Worm (Caenorhabditis elegans): Measurements from ENCODE around the gene F14D2.19.
"Not testable (repeated sequence)": the region's sequence is repeated elsewhere in the genome, so short reads cannot be mapped to it uniquely, and the experiment has no call there.

F14D2.19 gene

DNA sequence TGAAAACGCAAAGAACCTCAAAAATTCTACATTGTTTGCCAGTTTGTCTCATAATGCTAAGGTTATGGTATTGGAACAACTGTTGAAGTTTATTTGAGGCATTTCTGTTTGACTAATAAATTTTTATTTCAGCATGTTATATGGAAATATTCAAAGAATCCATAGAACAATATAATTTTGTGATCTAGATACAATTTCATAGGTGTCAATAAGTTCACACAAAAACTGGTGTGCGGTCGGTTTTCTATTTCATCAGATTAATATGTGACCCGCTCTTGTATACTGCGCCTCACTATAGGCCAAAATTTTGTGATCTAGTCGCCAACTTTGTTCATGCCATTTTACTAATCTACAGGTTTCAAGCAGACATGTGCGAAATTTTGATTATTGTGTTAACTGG, 37.5 kb downstream of the F14D2.19 start, which contains the start of gene btb-22:
TSS of gene btb-22 (plus strand) at position 301 of the 400 bp plus-strand sequence.
- TF ChIP-seq tab-1 (GFP tag; IDR thresholded peaks at IDR 0.05), result no peak
- no peak for TF ChIP-seq klf-2 (GFP tag; conservative IDR thresholded peaks at IDR 0.05)
- no peak for TF ChIP-seq med-1 (GFP tag; optimal IDR thresholded peaks at IDR 0.05; ENCODE audit: insufficient read depth)
- TF ChIP-seq ref-1 (GFP tag; conservative IDR thresholded peaks at IDR 0.05), result no peak

DNA sequence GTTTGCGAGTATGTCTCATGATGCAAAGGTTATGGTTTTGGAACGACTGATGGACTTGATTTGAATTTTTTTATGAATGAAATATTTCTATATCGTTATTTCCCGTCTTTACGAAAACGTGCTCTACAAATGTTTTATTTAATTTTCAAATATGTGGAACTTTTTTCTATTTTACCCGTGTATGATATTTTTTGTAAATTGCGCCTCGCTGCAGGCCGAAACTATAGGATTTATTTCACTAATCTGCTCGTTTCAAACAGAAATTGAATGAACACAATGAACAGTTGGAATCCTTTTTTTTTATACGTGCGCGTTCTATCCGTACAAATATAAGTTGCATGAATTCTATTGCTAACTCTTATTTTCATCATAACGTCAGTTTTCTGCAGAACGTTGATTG, 39.0 kb downstream of the F14D2.19 start, which contains the start of gene btb-18:
TSS of gene btb-18 (plus strand) at position 301 of the 400 bp plus-strand sequence.
- TF ChIP-seq ref-1 (GFP tag; conservative IDR thresholded peaks at IDR 0.05), result no peak
- no peak for TF ChIP-seq flt-1 (GFP tag; IDR thresholded peaks at IDR 0.05)
- no peak for TF ChIP-seq klf-2 (GFP tag; conservative IDR thresholded peaks at IDR 0.05)
- no peak for TF ChIP-seq ztf-29 (GFP tag; IDR thresholded peaks at IDR 0.05)
- TF ChIP-seq ztf-23 (GFP tag; IDR thresholded peaks at IDR 0.05), result no peak

DNA sequence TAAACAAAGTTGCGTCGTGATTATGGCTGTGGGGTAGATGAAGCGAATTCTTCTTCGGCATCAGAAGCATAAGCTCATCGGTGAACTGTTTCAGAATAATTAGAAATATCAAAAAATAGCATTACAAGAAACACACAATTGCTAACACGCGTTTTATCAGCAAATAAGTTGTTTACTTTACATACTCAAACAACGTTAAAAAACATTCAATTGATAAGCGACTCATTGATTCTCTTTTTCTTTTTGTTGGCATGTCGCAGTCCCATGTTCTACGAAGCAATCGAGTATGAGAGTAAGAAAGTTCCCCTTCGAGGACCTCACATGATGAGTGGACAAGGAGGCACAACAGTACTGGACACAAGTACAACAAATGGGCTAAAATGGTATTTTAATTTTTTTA, 40.3 kb downstream of the F14D2.19 start, which contains the start of gene btb-16:
TSS of gene btb-16 (plus strand) at position 240 of the 400 bp plus-strand sequence.
- TF ChIP-seq ztf-29 (GFP tag; IDR thresholded peaks at IDR 0.05) (no peak), klf-2 (GFP tag; conservative IDR thresholded peaks at IDR 0.05) (no peak), flt-1 (GFP tag; IDR thresholded peaks at IDR 0.05) (no peak), cog-1 (tag; optimal IDR thresholded peaks at IDR 0.05) (no peak), ref-1 (GFP tag; conservative IDR thresholded peaks at IDR 0.05) (no peak), tab-1 (GFP tag; IDR thresholded peaks at IDR 0.05) (no peak), ztf-23 (GFP tag; IDR thresholded peaks at IDR 0.05) (no peak), T22C8.4 (GFP tag; IDR thresholded peaks at IDR 0.05) (no peak), med-1 (GFP tag; optimal IDR thresholded peaks at IDR 0.05; ENCODE audit: insufficient read depth) (no peak)

DNA sequence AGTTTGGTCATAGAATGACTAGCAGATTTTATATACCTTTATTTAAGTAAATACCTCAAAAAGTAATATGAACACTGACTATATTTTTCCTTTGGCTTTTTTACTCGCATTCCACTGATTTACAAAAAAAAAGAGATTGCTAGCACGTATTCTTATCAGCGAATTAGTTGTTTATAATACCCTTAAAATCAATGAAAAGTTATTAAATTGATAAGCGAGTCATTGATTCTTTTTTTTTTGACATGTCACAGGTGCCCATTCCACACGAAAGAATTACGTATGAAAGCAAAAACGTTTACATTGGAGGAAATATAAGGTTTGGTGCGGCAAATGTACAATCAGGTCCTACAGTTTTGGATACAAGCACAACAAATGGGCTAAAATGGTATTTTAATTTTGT, 41.7 kb downstream of the F14D2.19 start, which contains the start of gene btb-17:
TSS of gene btb-17 (plus strand) at position 213 of the 400 bp plus-strand sequence.
- no peak for TF ChIP-seq klf-2 (GFP tag; conservative IDR thresholded peaks at IDR 0.05)
- TF ChIP-seq cog-1 (tag; optimal IDR thresholded peaks at IDR 0.05), result no peak
- no peak for TF ChIP-seq ref-1 (GFP tag; conservative IDR thresholded peaks at IDR 0.05)
- no peak for TF ChIP-seq ztf-23 (GFP tag; IDR thresholded peaks at IDR 0.05)
- TF ChIP-seq med-1 (GFP tag; optimal IDR thresholded peaks at IDR 0.05; ENCODE audit: insufficient read depth), result no peak
- no peak for TF ChIP-seq flt-1 (GFP tag; IDR thresholded peaks at IDR 0.05)
- TF ChIP-seq tab-1 (GFP tag; IDR thresholded peaks at IDR 0.05), result no peak
- TF ChIP-seq T22C8.4 (GFP tag; IDR thresholded peaks at IDR 0.05), result no peak
- TF ChIP-seq ztf-29 (GFP tag; IDR thresholded peaks at IDR 0.05), result no peak

DNA sequence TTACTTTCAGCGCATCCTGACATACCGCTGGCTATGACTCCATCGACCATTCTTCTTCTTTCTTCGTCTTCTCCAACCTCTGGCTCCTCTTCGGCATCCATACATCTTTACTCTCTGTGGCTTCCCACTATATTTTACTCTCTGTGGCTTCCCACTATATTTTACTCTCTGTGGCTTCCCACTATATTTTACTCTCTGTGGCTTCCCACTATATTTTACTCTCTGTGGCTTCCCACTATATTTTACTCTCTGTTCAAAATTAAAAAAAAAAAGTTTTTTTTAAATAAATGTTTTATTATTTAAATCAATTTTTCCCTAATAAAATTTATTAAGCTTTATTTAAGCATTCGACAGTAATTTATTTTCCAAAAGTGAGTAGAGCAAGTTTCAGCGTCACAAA, 46.4 kb downstream of the F14D2.19 start, which contains the start of gene F39E9.14:
TSS of gene F39E9.14 (minus strand) at position 101 of the 400 bp plus-strand sequence.
- TF ChIP-seq T22C8.4 (GFP tag; IDR thresholded peaks at IDR 0.05); ztf-29 (GFP tag; IDR thresholded peaks at IDR 0.05); cog-1 (tag; optimal IDR thresholded peaks at IDR 0.05): not testable (repeated sequence)

DNA sequence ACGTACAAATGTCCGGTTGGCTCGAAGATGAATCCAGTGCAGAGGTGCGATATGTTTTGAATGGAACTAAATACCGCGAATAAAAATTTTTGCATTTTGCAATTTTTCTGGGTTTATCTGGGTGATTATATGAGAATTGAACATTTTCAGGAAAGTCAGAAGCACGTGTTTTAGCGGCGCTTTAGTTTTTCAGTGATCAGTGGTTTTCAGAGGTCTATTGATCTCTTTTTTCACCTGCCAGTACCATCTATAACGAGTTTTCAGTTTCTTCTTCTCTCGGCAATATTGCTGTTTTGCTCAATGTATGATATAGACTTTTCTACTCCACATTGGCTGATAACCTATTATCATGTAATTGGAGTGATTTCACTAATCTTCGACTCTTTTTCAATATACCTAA, 49.9 kb downstream of the F14D2.19 start, which contains the start of gene sri-63:
TSS of gene sri-63 (plus strand) at position 301 of the 400 bp plus-strand sequence.
- TF ChIP-seq T22C8.4 (GFP tag; IDR thresholded peaks at IDR 0.05), result no peak
- TF ChIP-seq ztf-23 (GFP tag; IDR thresholded peaks at IDR 0.05), result no peak
- no peak for TF ChIP-seq cog-1 (tag; optimal IDR thresholded peaks at IDR 0.05)
- no peak for TF ChIP-seq ztf-29 (GFP tag; IDR thresholded peaks at IDR 0.05)
- no peak for TF ChIP-seq flt-1 (GFP tag; IDR thresholded peaks at IDR 0.05)
- TF ChIP-seq klf-2 (GFP tag; conservative IDR thresholded peaks at IDR 0.05), result no peak
- no peak for TF ChIP-seq ref-1 (GFP tag; conservative IDR thresholded peaks at IDR 0.05)
- TF ChIP-seq tab-1 (GFP tag; IDR thresholded peaks at IDR 0.05), result no peak
- TF ChIP-seq med-1 (GFP tag; optimal IDR thresholded peaks at IDR 0.05; ENCODE audit: insufficient read depth), result no peak
